Worm (Caenorhabditis elegans): ENCODE results near the gene sym-1.

DNA sequence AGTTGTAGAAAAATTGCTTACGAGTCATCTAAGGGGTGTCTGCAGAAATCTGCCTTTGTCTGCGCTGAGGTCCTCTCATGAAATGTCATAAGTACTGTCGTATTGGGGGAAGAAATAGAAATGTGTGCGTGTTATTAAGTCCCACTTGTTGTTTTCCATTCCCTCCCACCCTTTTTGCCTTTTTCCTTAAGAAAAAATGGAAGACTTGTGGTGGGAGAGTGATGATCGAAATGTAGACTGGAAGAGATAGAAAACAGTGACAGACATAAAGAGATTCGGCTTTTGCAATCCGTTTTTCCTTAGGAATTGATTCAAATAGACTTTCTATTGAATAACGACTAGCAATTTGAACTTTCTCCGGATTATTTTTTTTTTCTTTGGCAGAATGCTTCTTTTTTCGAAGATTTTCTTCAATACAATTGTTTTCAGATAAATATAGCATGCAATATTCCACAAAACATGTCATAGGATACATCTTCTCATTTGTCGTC is 31.7 kb upstream of the sym-1 start, which contains the start of gene ram-5:
- TF ChIP-seq nfya-1 (tag; optimal IDR thresholded peaks at IDR 0.05; ENCODE audit: insufficient read depth), result no peak
- TF ChIP-seq jun-1 (tag; optimal IDR thresholded peaks at IDR 0.05), result no peak

Data from whole organism, L3 larva.